Worm (Caenorhabditis elegans) whole organism, late embryonic: ENCODE data around the gene fbxc-22.

ENCODE experiments used
- fkh-6 ChIP-seq: sonication (generic microtip); optimal IDR thresholded peaks from 2 replicates; lab custom pipeline; 2016; ENCODE audit warnings: missing genetic modification characterization, missing compliant biosample characterization
- hlh-6 ChIP-seq: sonication (generic microtip); optimal IDR thresholded peaks from 2 replicates; lab custom pipeline; 2016; ENCODE audit warnings: missing genotype, missing genetic modification characterization, missing compliant biosample characterization
- pax-1 ChIP-seq: fragments of 150-350 bp; optimal IDR thresholded peaks from 2 replicates; lab custom pipeline; 2014; ENCODE audit warnings: missing biosample characterization, missing genetic modification characterization

DNA sequence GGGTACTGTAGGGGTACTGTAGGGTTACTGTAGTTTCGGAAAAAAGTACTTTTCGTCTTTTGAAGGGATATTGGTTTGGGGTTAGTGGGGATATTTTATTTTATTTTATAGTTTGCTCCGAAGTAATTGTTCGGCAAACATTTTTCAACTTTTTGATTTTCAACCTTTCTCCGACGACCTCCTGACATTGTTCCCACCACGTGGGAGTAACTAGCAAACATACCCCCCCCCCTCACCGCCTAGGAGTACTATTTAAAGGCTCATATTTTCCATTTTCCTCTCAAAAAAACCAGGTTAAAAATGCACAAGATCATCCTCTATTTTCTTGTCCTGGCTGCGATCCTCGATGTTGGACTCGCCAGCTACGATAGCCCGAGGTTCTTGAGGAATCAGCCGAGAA is 24.9 kb downstream of the fbxc-22 start, which contains the start of gene srlf-29:
- TF ChIP-seq pax-1 (tag; lab: Kevin White, UChicago) (no peak), hlh-6 (tag; lab: Kevin White, UChicago) (no peak), fkh-6 (tag; lab: Kevin White, UChicago) (no peak)
